Fruit fly (Drosophila melanogaster) whole organism, embryonic: ENCODE measurements around the gene CCT7.

Source experiments
- Awh ChIP-seq: fragments of 200-800 bp; sonication (Bioruptor generic); IDR thresholded peaks from 2 replicates; pipeline ENCODE4, ENCODE4 v1.3.6; 2022; ENCODE audit warnings: missing biosample characterization, missing genetic modification characterization
- CG7271 ChIP-seq: fragments of 200-800 bp; sonication (Bioruptor generic); optimal IDR thresholded peaks from 2 replicates; lab custom pipeline; 2018; ENCODE audit warnings: missing biosample characterization, mild to moderate bottlenecking, missing genetic modification characterization, moderate library complexity
- slbo ChIP-seq: fragments of 200-800 bp; sonication (Bioruptor generic); IDR thresholded peaks from 2 replicates; pipeline ENCODE4 v1.3.6; 2022; ENCODE audit warnings: missing biosample characterization, missing genetic modification characterization

DNA sequence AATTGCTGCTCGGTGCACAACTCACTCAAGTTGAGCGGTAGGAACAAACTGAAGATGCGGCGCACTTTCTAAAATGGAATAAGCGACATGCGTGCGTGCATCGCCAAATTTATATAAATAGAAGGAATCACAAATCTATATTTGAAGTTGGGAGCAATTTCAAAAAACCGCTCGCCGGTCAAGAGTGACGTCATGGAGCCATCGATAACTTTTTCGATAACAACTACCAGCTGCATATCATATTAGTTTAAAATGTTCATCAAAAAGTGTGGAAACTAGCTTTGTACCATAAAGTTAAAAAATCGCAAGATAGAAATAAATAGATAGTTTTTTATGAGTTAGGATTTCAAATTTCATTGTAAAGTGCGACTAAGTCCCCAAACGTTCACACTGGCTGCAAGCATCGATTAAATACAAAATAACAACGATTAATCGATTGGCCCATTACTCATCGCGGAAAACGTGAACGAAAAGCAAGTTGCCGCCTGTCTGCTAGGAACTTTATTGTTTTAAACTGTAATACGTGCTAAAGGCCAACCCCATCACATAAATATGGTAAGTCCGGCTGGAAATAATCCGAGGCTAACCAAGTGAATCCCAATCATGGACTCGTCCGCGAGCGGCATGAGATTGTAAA lies at the start of gene CCT7, which contains the start of the genes Pif1A and Pif1B:
- TF ChIP-seq slbo (GFP tag; lab: Robert Waterston, UW) (peak; percentile 14; the same call in 1 of the 2 replicates), Awh (GFP tag; lab: Robert Waterston, UW) (no peak), CG7271 (tag; lab: Kevin White, UChicago) (no peak)
